Worm (Caenorhabditis elegans) whole organism, midembryonic: ENCODE results near the gene pde-3.

Source experiments
- T22C8.4 ChIP-seq: fragments of 200-800 bp; sonication (Bioruptor generic); IDR thresholded peaks from 2 replicates; pipeline ENCODE4 v1.3.6; 2022; ENCODE audit warnings: missing genetic modification characterization, missing compliant biosample characterization
- cog-1 ChIP-seq: sonication (generic microtip); optimal IDR thresholded peaks from 2 replicates; lab custom pipeline; 2016; ENCODE audit warnings: missing genetic modification characterization, missing compliant biosample characterization
- flt-1 ChIP-seq: fragments of 200-800 bp; sonication (Bioruptor generic); IDR thresholded peaks from 2 replicates; pipeline ENCODE4 v1.3.6; 2022; ENCODE audit warnings: missing genetic modification characterization, missing compliant biosample characterization
- klf-2 ChIP-seq: fragments of 200-800 bp; sonication (Bioruptor generic); conservative IDR thresholded peaks from 2 replicates; pipeline ENCODE4 v1.3.6; 2022; ENCODE audit warnings: missing genetic modification reagents, missing genetic modification characterization, missing compliant biosample characterization
- ref-1 ChIP-seq: fragments of 200-800 bp; sonication (Bioruptor generic); conservative IDR thresholded peaks from 2 replicates; pipeline ENCODE4 v1.3.6; 2022; ENCODE audit warnings: missing genetic modification reagents, missing genetic modification characterization, missing compliant biosample characterization
- tab-1 ChIP-seq: fragments of 200-800 bp; sonication (Bioruptor generic); IDR thresholded peaks from 2 replicates; pipeline ENCODE4 v1.3.6; 2022; ENCODE audit warnings: missing genetic modification characterization, missing compliant biosample characterization
- ztf-23 ChIP-seq: fragments of 200-800 bp; sonication (Bioruptor generic); IDR thresholded peaks from 2 replicates; pipeline ENCODE4 v1.3.6; 2022; ENCODE audit warnings: missing genetic modification reagents, missing genetic modification characterization, missing compliant biosample characterization
- ztf-29 ChIP-seq: fragments of 200-800 bp; sonication (Bioruptor generic); IDR thresholded peaks from 2 replicates; pipeline ENCODE4 v1.3.6; 2022; ENCODE audit warnings: missing genetic modification reagents, missing genetic modification characterization, missing compliant biosample characterization

DNA sequence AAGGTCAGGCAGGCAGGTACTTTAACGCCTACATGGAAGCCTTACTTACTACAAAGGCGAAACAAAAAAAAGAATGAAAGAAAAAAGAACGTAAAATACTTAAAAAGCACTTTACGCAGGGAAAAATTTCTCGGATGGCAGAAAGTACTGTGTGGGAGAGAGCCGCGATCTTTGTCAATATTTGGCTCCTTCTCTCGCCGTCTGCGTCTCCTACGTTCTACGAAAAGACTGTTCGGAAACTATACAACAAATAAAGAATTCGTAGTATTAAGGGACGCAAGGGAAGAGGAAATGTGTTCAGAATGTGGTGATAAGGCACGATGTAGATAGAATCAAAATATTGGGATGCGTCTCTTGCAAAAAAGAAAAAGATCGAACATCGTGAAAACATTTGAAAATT, 47.6 kb downstream of the pde-3 start:
- TF ChIP-seq ztf-23 = no peak
- no peak for TF ChIP-seq ztf-29 (GFP tag; lab: Robert Waterston, UW)
- no peak for TF ChIP-seq tab-1 (GFP tag; lab: Robert Waterston, UW)
- no peak for TF ChIP-seq cog-1 (tag; lab: Kevin White, UChicago)
- no peak for TF ChIP-seq flt-1 (GFP tag; lab: Robert Waterston, UW)
- TF ChIP-seq ref-1 (GFP tag; lab: Robert Waterston, UW) = no peak
- TF ChIP-seq klf-2 (GFP tag; lab: Robert Waterston, UW) = no peak
- no peak for TF ChIP-seq T22C8.4 (GFP tag; lab: Robert Waterston, UW)
